Worm (Caenorhabditis elegans): Measurements from ENCODE around the gene T05A8.2.
A peak's percentile ranks its signal among the peaks of the same experiment; 100 is the strongest.

T05A8.2 gene

ce11 chrII:2735644-2736043, 24.8 kb upstream of the T05A8.2 start (continued):
- TF ChIP-seq egl-18 (GFP tag; IDR thresholded peaks at IDR 0.05) (no peak), B0035.1 (tag; optimal IDR thresholded peaks at IDR 0.05) (no peak), snpc-1.3 (tag; optimal IDR thresholded peaks at IDR 0.05; ENCODE audit: insufficient read depth) (no peak), lin-54 (GFP tag; optimal IDR thresholded peaks at IDR 0.05) (peak; percentile 13), sea-2 (GFP tag; IDR thresholded peaks at IDR 0.05) (no peak), madf-10 (tag; optimal IDR thresholded peaks at IDR 0.05) (no peak), bed-2 (GFP tag; IDR thresholded peaks at IDR 0.05) (no peak), aptf-3 (GFP tag; IDR thresholded peaks at IDR 0.05) (no peak), ZK185.1 (tag; optimal IDR thresholded peaks at IDR 0.05; ENCODE audit: poor library complexity, severe bottlenecking) (no peak), mxl-1 (tag; optimal IDR thresholded peaks at IDR 0.05) (no peak), Y53F4B.3 (GFP tag; IDR thresholded peaks at IDR 0.05) (no peak), lin-40 (tag; optimal IDR thresholded peaks at IDR 0.05) (no peak), B0261.1 (tag; optimal IDR thresholded peaks at IDR 0.05) (peak; percentile 74), atf-7 (tag; optimal IDR thresholded peaks at IDR 0.05) (no peak), akir-1 (GFP tag; optimal IDR thresholded peaks at IDR 0.05) (no peak), hmg-1.2 (GFP tag; IDR thresholded peaks at IDR 0.05) (peak; percentile 55), cebp-2 (GFP tag; IDR thresholded peaks at IDR 0.05) (peak; percentile 61; the same call in 1 of the 2 replicates), lag-1 (GFP tag; IDR thresholded peaks at IDR 0.05) (no peak), lsy-27 (tag; optimal IDR thresholded peaks at IDR 0.05; ENCODE audit: borderline replicate concordance, insufficient read depth) (no peak), ceh-58 (GFP tag; IDR thresholded peaks at IDR 0.05) (no peak), unc-62 (GFP tag; optimal IDR thresholded peaks at IDR 0.05) (no peak), T26A5.8 (tag; optimal IDR thresholded peaks at IDR 0.05) (no peak), nhr-80 (tag; optimal IDR thresholded peaks at IDR 0.05) (no peak), tbp1 (GFP tag; optimal IDR thresholded peaks at IDR 0.05) (peak; percentile 86), T07F8.4 (tag; optimal IDR thresholded peaks at IDR 0.05) (no peak), ekl-4 (GFP tag; IDR thresholded peaks at IDR 0.05) (no peak), Y79H2A.3 (GFP tag; conservative IDR thresholded peaks at IDR 0.05) (no peak), lin-26 (GFP tag; IDR thresholded peaks at IDR 0.05) (peak; percentile 76), D2030.7 (GFP tag; IDR thresholded peaks at IDR 0.05) (peak; percentile 68), let-526 (GFP tag; IDR thresholded peaks at IDR 0.05) (no peak), attf-5 (GFP tag; optimal IDR thresholded peaks at IDR 0.05) (no peak), dpff-1 (tag; optimal IDR thresholded peaks at IDR 0.05) (no peak), C17E4.6 (GFP tag; IDR thresholded peaks at IDR 0.05) (no peak), mes-4 (tag; optimal IDR thresholded peaks at IDR 0.05) (no peak), lir-1 (GFP tag; conservative IDR thresholded peaks at IDR 0.05) (no peak), F52B5.7 (tag; optimal IDR thresholded peaks at IDR 0.05) (no peak)

DNA sequence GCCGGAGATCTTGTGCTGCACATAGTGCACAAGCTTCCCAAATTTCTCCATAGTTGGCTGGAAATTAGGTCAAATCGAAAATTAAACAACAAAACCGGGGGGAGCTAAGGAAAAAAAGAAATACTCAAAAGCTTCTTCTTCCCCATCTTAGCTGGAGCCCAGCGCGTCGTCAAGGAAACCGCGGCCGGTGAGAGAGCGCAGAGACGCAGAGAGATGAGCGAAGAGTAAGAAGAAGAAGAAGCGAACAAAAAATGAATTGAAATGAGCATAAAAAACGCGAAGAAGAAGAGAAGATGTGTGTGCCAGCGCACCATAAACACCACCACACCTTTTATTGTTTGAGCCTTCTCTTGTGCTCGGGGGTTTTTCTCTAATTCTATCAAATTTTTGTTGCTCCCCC, 24.4 kb upstream of the T05A8.2 start, which contains the start of gene wdr-31:
wdr-31 (minus strand) TSS at position 101 of the 400 bp plus-strand sequence.
- TF ChIP-seq lin-26 (GFP tag; IDR thresholded peaks at IDR 0.05) (no peak), rcor-1 (GFP tag; IDR thresholded peaks at IDR 0.05) (no peak), nfya-2 (GFP tag; IDR thresholded peaks at IDR 0.05) (no peak), aptf-3 (GFP tag; IDR thresholded peaks at IDR 0.05) (no peak), lin-40 (tag; optimal IDR thresholded peaks at IDR 0.05) (no peak), ets-4 (GFP tag; optimal IDR thresholded peaks at IDR 0.05) (no peak)
